Worm (Caenorhabditis elegans) whole organism, mixed stage, embryonic: Measurements from ENCODE around the gene Y53C12A.11.
A peak's percentile ranks its signal among the peaks of the same experiment; 100 is the strongest.

Source experiments
- M03D4.4 ChIP-seq: sonication (generic microtip); optimal IDR thresholded peaks from 2 replicates; lab custom pipeline; 2017; ENCODE audit warnings: mild to moderate bottlenecking, missing genetic modification characterization, missing compliant biosample characterization
- bed-3 ChIP-seq: fragments of 200-800 bp; sonication (Bioruptor generic); optimal IDR thresholded peaks from 3 replicates; lab custom pipeline; 2018; ENCODE audit warnings: mild to moderate bottlenecking, missing genetic modification characterization, moderate library complexity, missing compliant biosample characterization
- blmp-1 ChIP-seq: fragments of 150-350 bp; optimal IDR thresholded peaks from 2 replicates; lab custom pipeline; 2014; ENCODE audit warnings: missing biosample characterization, missing genetic modification characterization
- ceh-39 ChIP-seq: fragments of 150-350 bp; optimal IDR thresholded peaks from 2 replicates; lab custom pipeline; 2014; ENCODE audit warnings: missing biosample characterization, missing genetic modification characterization
- ceh-43 ChIP-seq: fragments of 200-800 bp; sonication (Bioruptor generic); optimal IDR thresholded peaks from 2 replicates; lab custom pipeline; 2018; ENCODE audit warnings: mild to moderate bottlenecking, missing genetic modification characterization, moderate library complexity, missing compliant biosample characterization
- ceh-83 ChIP-seq: fragments of 200-800 bp; sonication (Bioruptor generic); optimal IDR thresholded peaks from 2 replicates; lab custom pipeline; 2018; ENCODE audit warnings: mild to moderate bottlenecking, missing genetic modification characterization, missing compliant biosample characterization
- ces-1 ChIP-seq: fragments of 150-350 bp; optimal IDR thresholded peaks from 2 replicates; lab custom pipeline; 2014; ENCODE audit warnings: missing biosample characterization, missing genetic modification reagents, missing genetic modification characterization
- cnd-1 ChIP-seq: fragments of 200-800 bp; sonication (Bioruptor generic); optimal IDR thresholded peaks from 2 replicates; lab custom pipeline; 2018; ENCODE audit warnings: mild to moderate bottlenecking, missing genetic modification characterization, missing compliant biosample characterization
- drap-1 ChIP-seq: fragments of 200-800 bp; sonication (Bioruptor generic); optimal IDR thresholded peaks from 3 replicates; lab custom pipeline; 2018; ENCODE audit warnings: mild to moderate bottlenecking, missing genetic modification characterization, missing compliant biosample characterization
- elt-1 ChIP-seq: sonication (generic microtip); optimal IDR thresholded peaks from 2 replicates; lab custom pipeline; 2017; ENCODE audit warnings: missing genetic modification characterization, mild to moderate bottlenecking, missing compliant biosample characterization, antibody characterized with exemption, moderate library complexity, borderline replicate concordance; ENCODE audit not compliant: insufficient read depth
- elt-3 ChIP-seq: fragments of 150-350 bp; optimal IDR thresholded peaks from 2 replicates; lab custom pipeline; 2014; ENCODE audit warnings: missing biosample characterization, missing genetic modification characterization
- flh-1 ChIP-seq: fragments of 200-800 bp; sonication (Bioruptor generic); optimal IDR thresholded peaks from 2 replicates; lab custom pipeline; 2018; ENCODE audit warnings: mild to moderate bottlenecking, missing genetic modification characterization, moderate library complexity, missing compliant biosample characterization
- ham-2 ChIP-seq: fragments of 200-800 bp; sonication (Bioruptor generic); optimal IDR thresholded peaks from 2 replicates; lab custom pipeline; 2018; ENCODE audit warnings: mild to moderate bottlenecking, missing genetic modification characterization, missing compliant biosample characterization
- lin-13 ChIP-seq: fragments of 150-350 bp; optimal IDR thresholded peaks from 2 replicates; lab custom pipeline; 2014; ENCODE audit warnings: missing biosample characterization, missing genetic modification characterization
- lsy-2 ChIP-seq: fragments of 150-350 bp; optimal IDR thresholded peaks from 2 replicates; lab custom pipeline; 2014; ENCODE audit warnings: missing biosample characterization, missing genetic modification characterization
- mab-5 ChIP-seq: fragments of 150-350 bp; optimal IDR thresholded peaks from 2 replicates; lab custom pipeline; 2014; ENCODE audit warnings: missing biosample characterization, missing genetic modification characterization
- mep-1 ChIP-seq: fragments of 150-350 bp; optimal IDR thresholded peaks from 2 replicates; lab custom pipeline; 2017; ENCODE audit warnings: missing biosample characterization, missing genetic modification reagents, missing genetic modification characterization, inconsistent platforms
- mls-2 ChIP-seq: sonication (generic microtip); optimal IDR thresholded peaks from 2 replicates; lab custom pipeline; 2016; ENCODE audit warnings: mild to moderate bottlenecking, missing genetic modification characterization, moderate library complexity, missing compliant biosample characterization
- nhr-12 ChIP-seq: fragments of 150-350 bp; optimal IDR thresholded peaks from 2 replicates; lab custom pipeline; 2014; ENCODE audit warnings: missing biosample characterization, missing genetic modification characterization
- nhr-2 ChIP-seq: fragments of 150-350 bp; optimal IDR thresholded peaks from 2 replicates; lab custom pipeline; 2014; ENCODE audit warnings: missing biosample characterization, missing genetic modification characterization
- nhr-28 ChIP-seq: fragments of 150-350 bp; optimal IDR thresholded peaks from 2 replicates; lab custom pipeline; 2014; ENCODE audit warnings: missing biosample characterization, missing genetic modification characterization
- nhr-76 ChIP-seq: sonication (generic microtip); optimal IDR thresholded peaks from 2 replicates; lab custom pipeline; 2017; ENCODE audit warnings: missing biosample characterization, missing genetic modification characterization
- sem-2 ChIP-seq: fragments of 200-800 bp; sonication (Bioruptor generic); optimal IDR thresholded peaks from 2 replicates; lab custom pipeline; 2018; ENCODE audit warnings: mild to moderate bottlenecking, missing genetic modification characterization, missing compliant biosample characterization
- snpc-4 ChIP-seq: fragments of 150-350 bp; optimal IDR thresholded peaks from 2 replicates; lab custom pipeline; 2014; ENCODE audit warnings: missing biosample characterization, missing genetic modification characterization
- sptf-1 ChIP-seq: sonication (generic microtip); optimal IDR thresholded peaks from 2 replicates; lab custom pipeline; 2017; ENCODE audit warnings: mild to moderate bottlenecking, missing genetic modification characterization, moderate library complexity, missing compliant biosample characterization
- tbx-8 ChIP-seq: fragments of 200-800 bp; sonication (Bioruptor generic); optimal IDR thresholded peaks from 2 replicates; lab custom pipeline; 2018; ENCODE audit warnings: mild to moderate bottlenecking, missing genetic modification characterization, moderate library complexity, missing compliant biosample characterization
- unc-39 ChIP-seq: fragments of 150-350 bp; optimal IDR thresholded peaks from 2 replicates; lab custom pipeline; 2014; ENCODE audit warnings: missing biosample characterization, missing genetic modification characterization
- unc-62 ChIP-seq: fragments of 150-350 bp; optimal IDR thresholded peaks from 2 replicates; lab custom pipeline; 2014; ENCODE audit warnings: missing biosample characterization, missing genetic modification reagents, missing genetic modification characterization

Y53C12A.11 gene

ce11 chrII:9700363-9700762, 18.1 kb downstream of the Y53C12A.11 start, which contains the start of the genes Y53C12A.8 and Y53C12A.7:
Y53C12A.8 (minus strand) TSS chrII:9700463.
Y53C12A.7 (plus strand) TSS chrII:9700543.
- TF ChIP-seq elt-1 (tag; lab: Kevin White, UChicago) (no peak), ceh-83 (GFP tag; lab: Kevin White, UChicago) (no peak), cnd-1 (tag; lab: Kevin White, UChicago) (no peak), ham-2 (no peak), M03D4.4 (no peak)

- TF ChIP-seq ceh-39, result no peak
- TF ChIP-seq nhr-76 (tag; lab: Kevin White, UChicago), result no peak
- peak; percentile 17 for TF ChIP-seq ces-1
- TF ChIP-seq drap-1, result no peak
- no peak for TF ChIP-seq snpc-4 (tag; lab: Kevin White, UChicago)
Measured at ce11 chrII:9695942-9696341, 22.6 kb downstream of the Y53C12A.11 start.

- TF ChIP-seq cnd-1 (tag; lab: Kevin White, UChicago) (no peak), lin-13 (no peak), flh-1 (GFP tag; lab: Kevin White, UChicago) (no peak), blmp-1 (no peak), elt-1 (tag; lab: Kevin White, UChicago) (no peak), tbx-8 (GFP tag; lab: Kevin White, UChicago) (no peak), ceh-39 (no peak), snpc-4 (tag; lab: Kevin White, UChicago) (no peak), sem-2 (GFP tag; lab: Kevin White, UChicago) (no peak), mls-2 (tag; lab: Kevin White, UChicago) (no peak), sptf-1 (tag; lab: Kevin White, UChicago) (no peak), nhr-28 (tag; lab: Kevin White, UChicago) (no peak), nhr-2 (tag; lab: Kevin White, UChicago) (no peak), elt-3 (tag; lab: Kevin White, UChicago) (no peak), lsy-2 (tag; lab: Kevin White, UChicago) (no peak)
Measured at ce11 chrII:9691839-9692238, 26.7 kb downstream of the Y53C12A.11 start, which contains the start of gene nlp-11. nlp-11 (minus strand) TSS chrII:9691939.

ce11 chrII:9690067-9690632, 28.3 kb downstream of the Y53C12A.11 start:
- TF ChIP-seq unc-62 (no peak), elt-1 (tag; lab: Kevin White, UChicago) (no peak), ces-1 (peak; percentile 48)

ce11 chrII:9686663-9687193, 31.8 kb downstream of the Y53C12A.11 start, which contains the start of gene ZK1320.9:
ZK1320.9 (minus strand) TSS chrII:9686713.
- no peak for TF ChIP-seq nhr-2 (tag; lab: Kevin White, UChicago)
- TF ChIP-seq ceh-39, result no peak
- TF ChIP-seq mab-5 (tag; lab: Kevin White, UChicago), result no peak
- TF ChIP-seq mep-1 (tag; lab: Kevin White, UChicago), result no peak
- TF ChIP-seq, all 35 proteins: peak for 0

ce11 chrII:9684175-9684574, 34.3 kb downstream of the Y53C12A.11 start:
- TF ChIP-seq bed-3 (GFP tag; lab: Kevin White, UChicago) (no peak), unc-39 (tag; lab: Kevin White, UChicago) (no peak), ham-2 (no peak), M03D4.4 (no peak), ceh-43 (GFP tag; lab: Kevin White, UChicago) (no peak), nhr-28 (tag; lab: Kevin White, UChicago) (no peak)

ce11 chrII:9682044-9682443, 36.5 kb downstream of the Y53C12A.11 start:
- no peak for TF ChIP-seq elt-1 (tag; lab: Kevin White, UChicago)
- no peak for TF ChIP-seq cnd-1 (tag; lab: Kevin White, UChicago)
- TF ChIP-seq drap-1, result no peak
- TF ChIP-seq nhr-12 (tag; lab: Kevin White, UChicago), result no peak
- peak; percentile 1 for TF ChIP-seq ces-1
- no peak for TF ChIP-seq unc-39 (tag; lab: Kevin White, UChicago)
- TF ChIP-seq nhr-28 (tag; lab: Kevin White, UChicago), result no peak
